Worm (Caenorhabditis elegans) whole organism, dauer: ENCODE results near the gene spex-3.

Source experiments
- unc-62 ChIP-seq: sonication (generic microtip); optimal IDR thresholded peaks from 2 replicates; lab custom pipeline; 2017; ENCODE audit warnings: missing biosample characterization, missing genetic modification reagents, missing genetic modification characterization

spex-3 gene

DNA sequence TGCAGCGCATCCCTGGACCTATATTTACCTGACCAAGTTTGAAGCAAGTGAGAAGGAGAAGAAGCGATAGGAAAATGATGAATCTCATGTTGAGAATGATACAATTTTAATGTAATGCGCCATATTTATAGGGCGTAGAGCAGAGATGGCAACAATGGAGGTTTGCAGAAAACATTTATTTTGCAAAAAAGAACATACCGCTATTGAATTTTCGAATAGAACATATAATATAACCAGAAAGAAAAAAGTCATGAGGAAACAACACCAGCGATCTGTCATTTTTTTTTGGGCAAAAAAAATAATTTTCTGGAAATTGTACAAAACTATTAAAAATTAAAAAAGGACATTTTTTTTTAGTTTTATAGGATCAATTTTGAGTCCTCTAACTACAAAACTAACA, at the start of gene spex-3:
TSS of gene spex-3 (minus strand) at position 101 of the 400 bp plus-strand sequence.
- no peak for TF ChIP-seq unc-62 (GFP tag; lab: Kevin White, UChicago)

DNA sequence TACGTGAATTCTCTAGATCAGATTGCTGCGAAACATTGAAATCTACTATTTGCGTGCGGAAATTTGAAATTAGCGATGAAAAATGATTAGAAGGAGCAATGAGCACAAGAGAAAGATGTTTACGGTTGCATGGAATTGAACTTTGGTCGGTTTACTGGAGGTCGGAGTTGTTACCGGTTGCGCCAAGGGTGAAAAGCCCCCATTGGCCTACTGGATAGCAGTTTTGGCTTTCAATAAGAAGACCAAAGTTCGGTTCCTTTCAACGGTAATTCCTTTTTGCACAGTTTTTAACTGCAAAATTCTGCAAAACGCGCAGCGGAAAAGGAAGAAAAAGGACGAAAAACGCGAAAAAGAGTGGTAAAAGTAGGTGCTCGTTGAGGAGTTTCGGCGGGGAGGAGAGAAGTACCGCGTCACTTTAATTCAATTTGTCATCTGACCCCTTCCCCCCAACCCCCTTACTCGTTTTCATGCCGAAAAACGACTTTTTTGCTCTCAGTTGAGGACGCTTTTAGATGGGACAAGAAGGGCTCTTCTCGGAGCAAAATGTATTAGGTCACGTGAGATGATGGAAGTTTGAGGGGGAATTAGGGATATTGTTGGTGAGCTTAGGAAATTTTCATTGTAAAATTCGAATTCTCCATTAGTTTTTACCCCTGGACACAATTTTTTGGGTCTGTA, 43.4 kb upstream of the spex-3 start:
- no peak for TF ChIP-seq unc-62 (GFP tag; lab: Kevin White, UChicago)

DNA sequence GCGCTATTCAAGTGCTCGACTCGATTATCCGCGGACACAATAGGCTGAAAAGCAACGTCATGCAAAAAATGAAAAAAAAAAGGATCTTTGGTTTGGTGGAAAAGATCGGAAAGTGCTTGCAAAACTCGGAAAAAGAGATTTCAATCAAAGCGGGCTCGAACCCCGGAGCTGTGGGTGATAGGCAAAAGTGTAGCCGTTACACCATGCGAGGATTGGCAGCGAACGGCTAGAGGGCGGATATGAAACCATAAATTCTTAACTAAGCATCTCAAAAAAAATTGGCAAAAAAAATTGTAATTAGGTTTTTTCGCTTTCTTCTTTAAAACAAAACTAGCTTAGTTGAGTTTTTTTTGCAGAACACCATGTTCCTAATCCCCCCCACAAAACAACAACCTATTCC, 42.2 kb upstream of the spex-3 start:
- no peak for TF ChIP-seq unc-62 (GFP tag; lab: Kevin White, UChicago)

DNA sequence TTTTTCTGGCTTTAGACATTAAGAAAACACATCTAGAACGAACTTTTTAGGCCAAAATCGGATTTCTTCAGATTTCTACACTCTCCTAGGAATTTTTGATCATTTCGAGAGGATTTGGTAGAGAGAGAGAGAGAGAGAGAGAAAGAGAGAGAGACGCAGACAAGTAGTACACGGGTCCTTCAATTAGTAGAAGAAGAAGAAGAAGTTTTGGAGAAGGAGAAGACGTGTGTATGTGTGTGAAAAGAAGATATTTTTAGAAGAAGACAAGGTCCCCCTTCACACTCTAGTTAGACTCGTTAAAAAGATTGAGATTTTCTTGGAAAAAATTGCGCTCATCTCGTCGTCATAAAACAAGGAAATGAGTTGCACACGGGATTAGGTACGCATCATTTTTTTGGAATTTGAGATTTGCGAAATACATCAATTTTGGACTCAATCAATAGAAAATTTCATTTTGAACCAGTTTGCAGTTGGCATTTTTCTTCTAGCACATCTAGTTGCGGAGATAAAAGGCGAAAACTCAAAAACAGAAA, 41.3 kb upstream of the spex-3 start:
- TF ChIP-seq unc-62 (GFP tag; lab: Kevin White, UChicago) = no peak

DNA sequence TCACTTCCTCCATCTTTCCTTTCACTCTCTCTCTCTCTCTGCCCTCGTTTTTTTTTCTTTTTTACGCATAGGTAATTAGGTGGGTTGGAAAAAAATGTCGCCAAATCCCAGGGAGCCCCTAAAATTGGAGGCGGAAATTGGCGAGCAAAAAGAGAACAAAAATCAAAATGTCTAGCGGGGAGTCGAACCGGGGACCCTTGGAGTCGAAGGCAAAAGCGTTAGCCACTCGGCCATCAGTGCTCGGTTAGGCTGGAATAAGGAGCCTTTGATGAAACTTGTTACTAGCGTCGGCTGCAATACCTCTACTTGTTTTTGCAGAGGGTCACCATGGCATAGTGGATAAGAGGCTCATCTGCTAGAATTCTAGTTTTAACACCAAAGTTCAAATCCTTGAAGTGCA, 40.8 kb upstream of the spex-3 start:
- no peak for TF ChIP-seq unc-62 (GFP tag; lab: Kevin White, UChicago)

DNA sequence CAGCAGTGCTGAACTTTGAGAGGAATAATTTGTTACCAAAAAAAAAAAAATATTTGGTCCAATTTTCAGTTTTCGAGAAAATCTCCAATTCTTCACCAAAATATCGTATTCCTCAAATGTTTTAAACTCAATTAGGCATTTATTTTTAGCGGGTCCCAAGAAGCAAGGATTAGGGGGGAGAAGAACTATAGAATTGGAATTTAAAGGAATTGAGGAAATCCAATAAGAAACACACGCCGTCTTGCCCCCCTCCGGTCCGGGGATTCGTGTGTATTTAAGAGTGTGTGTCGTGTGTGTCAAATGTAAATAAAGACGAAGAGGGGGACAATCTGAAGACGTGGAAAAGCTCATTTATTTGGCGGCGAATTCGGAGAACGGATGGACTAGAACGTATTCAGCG, 31.2 kb upstream of the spex-3 start:
- no peak for TF ChIP-seq unc-62 (GFP tag; lab: Kevin White, UChicago)

DNA sequence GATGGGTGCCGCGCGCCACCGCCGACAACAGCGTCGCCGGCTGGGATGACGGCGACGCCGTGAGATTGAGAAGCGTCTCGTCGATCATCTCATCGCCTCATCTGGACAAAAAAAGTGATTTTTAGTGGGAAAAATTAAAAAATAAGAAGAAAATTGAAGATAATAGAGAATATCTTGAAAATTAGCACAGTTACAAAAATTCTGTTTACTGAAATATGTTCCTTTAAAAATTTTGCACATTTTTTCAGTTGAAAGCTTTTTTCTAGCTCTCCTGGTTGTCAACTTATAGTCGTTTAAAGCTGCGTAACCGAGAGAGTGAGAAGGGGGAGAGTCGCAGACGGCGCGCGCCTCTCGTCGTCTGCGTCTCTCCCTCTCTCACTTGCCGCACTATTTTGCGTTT, 30.8 kb upstream of the spex-3 start, which contains the start of gene ser-4:
TSS of gene ser-4 (minus strand) at position 101 of the 400 bp plus-strand sequence.
- no peak for TF ChIP-seq unc-62 (GFP tag; lab: Kevin White, UChicago)

DNA sequence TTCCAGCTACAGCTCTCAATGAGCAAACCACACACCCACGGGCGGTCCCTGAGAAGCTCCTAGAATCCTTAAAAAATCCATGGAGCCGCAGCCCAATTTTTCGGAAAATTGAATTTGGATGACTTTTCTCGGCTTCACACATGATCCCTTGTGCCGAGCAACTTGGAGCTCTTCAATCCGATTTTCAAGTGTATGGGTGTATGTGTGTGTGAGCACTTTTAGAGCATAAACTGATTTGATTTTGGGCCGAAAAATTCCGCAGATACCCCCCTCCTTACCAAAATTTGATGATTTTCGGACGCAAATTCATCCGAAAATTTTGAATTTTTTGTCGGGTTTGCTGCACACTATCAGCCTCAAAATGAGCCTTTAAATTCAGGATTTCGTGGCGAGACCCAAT, 29.6 kb upstream of the spex-3 start:
- no peak for TF ChIP-seq unc-62 (GFP tag; lab: Kevin White, UChicago)

DNA sequence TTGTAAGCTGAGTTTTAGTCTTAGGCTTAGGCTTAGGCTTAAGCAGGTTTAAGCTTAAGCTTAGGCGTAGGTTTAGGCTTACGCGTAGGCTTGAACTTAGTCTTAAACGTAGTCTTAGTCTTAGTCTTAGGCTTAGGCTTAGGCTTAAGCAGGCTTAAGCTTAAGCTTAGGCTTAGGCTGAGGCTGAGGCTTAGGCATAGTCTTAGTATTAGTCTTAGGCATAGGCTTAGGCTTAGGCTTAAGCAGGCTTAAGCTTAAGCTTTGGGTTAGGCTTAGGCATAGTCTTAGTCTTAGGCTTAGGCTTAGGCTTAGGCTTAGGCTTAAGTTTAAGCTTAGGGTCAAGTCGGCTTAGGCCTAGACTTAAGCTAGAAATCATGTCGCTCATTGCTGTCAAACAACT, 16.6 kb upstream of the spex-3 start:
- TF ChIP-seq unc-62 (GFP tag; lab: Kevin White, UChicago) = no peak

DNA sequence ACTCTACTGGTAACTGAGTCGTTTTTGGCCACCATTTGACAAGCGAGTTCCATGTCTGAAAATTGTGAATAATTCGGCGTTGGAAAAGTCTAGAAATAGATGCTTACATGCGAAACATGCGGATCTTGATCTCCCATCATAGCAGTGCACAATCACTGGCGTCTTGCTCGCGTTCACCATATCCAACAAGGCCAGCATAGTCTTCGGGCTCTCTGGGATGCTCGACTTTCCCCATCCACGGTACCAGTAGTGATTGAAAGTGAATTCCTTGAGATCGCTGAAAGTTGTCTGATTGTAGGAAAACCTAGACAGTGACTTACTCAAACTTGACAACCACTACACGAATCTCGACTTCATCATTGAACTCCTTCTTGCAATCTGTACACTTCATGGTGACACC, 15.5 kb upstream of the spex-3 start:
- no peak for TF ChIP-seq unc-62 (GFP tag; lab: Kevin White, UChicago)

DNA sequence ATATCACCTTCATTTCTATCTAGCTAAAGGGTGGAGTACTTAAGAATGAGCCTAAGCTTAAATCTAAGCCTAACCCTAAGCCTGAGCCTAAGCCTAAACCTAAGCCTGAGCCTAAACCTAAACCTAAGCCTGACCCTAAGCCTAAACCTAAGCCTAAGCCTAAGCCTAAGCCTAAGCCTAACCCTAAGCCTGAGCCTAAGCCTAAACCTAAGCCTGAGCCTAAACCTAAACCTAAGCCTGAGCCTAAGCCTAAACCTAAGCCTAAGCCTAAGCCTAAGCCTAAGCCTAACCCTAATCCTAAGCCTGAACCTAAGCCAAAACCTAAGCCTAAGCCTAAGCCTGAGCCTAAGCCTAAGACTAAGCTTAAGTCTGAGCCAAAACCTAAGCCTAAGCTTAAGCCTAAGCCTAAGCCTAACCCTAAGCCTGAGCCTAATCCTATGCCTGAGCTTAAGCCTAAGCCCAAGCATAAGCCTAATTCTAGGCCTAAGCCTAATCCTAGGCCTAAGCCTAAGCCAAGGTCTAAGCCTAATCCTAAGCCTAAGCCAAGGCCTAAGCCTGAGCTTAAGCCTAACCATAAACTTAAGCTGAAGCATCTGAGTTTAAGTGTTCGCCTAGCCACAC, 11.9 kb upstream of the spex-3 start:
- no peak for TF ChIP-seq unc-62 (GFP tag; lab: Kevin White, UChicago)

DNA sequence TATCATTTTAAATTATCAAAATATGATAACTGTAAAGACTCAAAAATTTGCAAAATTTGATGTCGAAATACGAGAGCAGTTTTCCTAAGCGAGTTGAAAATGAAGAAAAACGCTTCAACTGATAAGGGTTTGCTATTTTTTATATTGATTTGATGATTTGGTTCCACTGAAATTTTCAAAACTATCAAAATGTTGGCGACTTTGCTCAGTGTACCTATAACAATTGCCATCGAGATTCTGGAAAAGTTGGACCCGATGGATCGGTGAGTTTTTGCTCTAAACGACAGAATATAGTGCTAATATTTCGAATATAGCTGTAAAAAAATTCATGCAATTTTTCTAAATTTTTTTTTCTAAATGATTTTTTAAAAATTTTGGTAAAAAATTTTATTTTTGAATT, 3.6 kb upstream of the spex-3 start, which contains the start of the genes fbxa-13 and Y22D7AR.2:
TSS of gene fbxa-13 (minus strand) at position 101 of the 400 bp plus-strand sequence.
TSS of gene Y22D7AR.2 (plus strand) at position 148 of the 400 bp plus-strand sequence.
- TF ChIP-seq unc-62 (GFP tag; lab: Kevin White, UChicago) = no peak

DNA sequence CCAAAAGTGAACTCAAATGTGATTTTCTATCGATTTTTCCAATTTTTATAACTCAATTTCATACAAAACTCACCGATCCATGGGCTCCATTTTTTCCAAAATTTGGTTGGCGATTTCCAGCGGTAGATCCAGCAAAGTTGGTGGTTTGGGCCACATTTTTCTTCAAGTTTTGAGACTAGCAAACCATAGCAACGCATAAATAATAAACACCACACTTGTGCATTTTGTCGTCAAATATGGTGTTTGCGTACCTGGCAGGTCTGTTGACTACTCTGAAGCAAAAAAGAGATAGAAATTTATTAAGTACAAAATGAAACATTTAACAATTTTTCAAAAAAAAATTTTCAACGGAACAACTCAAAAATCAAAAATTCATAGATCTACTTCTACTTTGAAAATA, 3.1 kb upstream of the spex-3 start:
- TF ChIP-seq unc-62 (GFP tag; lab: Kevin White, UChicago) = no peak

DNA sequence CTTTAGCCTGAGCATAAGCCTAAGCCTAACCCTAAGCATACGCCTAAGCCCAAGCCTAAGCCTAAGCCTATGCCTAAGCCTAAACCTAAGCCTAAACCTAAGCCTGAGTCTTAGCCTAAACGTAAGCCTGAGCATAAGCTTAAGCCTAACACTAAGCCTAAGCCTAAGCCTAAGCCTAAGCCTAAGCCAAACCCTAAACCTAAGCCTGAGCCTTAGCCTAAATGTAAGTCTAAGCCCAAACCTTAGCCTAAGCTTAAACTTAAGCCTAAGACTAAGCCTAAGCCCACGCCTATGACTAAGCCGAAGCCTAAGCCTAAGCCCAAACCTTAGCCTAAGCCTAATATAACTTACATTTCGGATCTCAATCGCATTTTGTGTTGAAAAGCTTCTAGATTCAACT, 1.8 kb upstream of the spex-3 start:
- no peak for TF ChIP-seq unc-62 (GFP tag; lab: Kevin White, UChicago)

DNA sequence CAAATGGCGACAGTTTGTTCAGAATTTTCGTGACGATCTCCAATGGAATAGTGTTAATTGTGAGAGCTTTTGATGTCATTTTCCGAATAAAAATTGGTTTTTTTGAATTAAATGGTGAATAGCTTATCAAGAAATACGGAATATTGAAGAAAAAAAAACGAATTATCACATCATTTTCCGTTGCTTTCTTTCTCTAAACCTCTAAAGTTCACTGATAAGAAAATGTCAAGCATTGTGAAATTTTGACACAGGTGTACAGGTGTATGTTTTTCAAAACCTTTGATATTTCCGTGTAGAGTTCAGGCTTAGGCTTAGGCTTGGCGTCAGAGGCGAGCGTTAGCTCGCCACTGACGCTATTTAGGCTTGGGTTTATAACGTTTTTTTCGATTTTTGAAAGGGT, 3.4 kb downstream of the spex-3 start, which contains the start of gene fbxa-74:
TSS of gene fbxa-74 (minus strand) at position 145 of the 400 bp plus-strand sequence.
- TF ChIP-seq unc-62 (GFP tag; lab: Kevin White, UChicago) = no peak

DNA sequence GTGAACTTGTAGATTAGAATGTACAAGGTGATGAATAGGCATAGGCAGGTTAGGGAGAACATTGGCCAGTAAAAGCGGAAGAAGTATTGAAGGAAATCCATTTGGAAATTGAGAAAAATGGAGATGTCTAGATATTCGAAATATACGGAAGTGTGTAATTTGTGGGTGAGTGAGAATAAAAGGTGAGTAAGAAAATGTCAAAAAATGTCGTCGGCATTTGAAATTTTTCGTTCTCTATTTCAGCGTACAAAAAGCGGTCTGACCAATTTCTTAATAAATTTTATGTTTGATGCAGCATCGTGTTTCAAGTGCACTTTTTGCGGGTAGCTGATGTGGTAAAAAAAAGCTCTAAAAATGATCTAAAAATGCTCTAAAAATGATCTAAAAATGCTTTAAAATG, 7.2 kb downstream of the spex-3 start, which contains the start of gene srd-64:
TSS of gene srd-64 (minus strand) at position 101 of the 400 bp plus-strand sequence.
- no peak for TF ChIP-seq unc-62 (GFP tag; lab: Kevin White, UChicago)
